Fruit fly (Drosophila melanogaster) whole organism, embryonic: ENCODE measurements around the gene east.

Experiments used
- Bgb ChIP-seq: fragments of 200-800 bp; sonication (Bioruptor generic); IDR thresholded peaks from 2 replicates; pipeline ENCODE4 v1.3.6; 2022; ENCODE audit warnings: missing biosample characterization, missing genetic modification characterization; ENCODE audit not compliant: partially characterized antibody
- BtbVII ChIP-seq: fragments of 200-800 bp; sonication (Bioruptor generic); optimal IDR thresholded peaks from 3 replicates; lab custom pipeline; 2017; ENCODE audit warnings: missing biosample characterization, mild to moderate bottlenecking, missing genetic modification characterization
- CG10959 ChIP-seq: fragments of 200-800 bp; sonication (Bioruptor generic); IDR thresholded peaks from 2 replicates; pipeline ENCODE4 v1.3.6; 2022; ENCODE audit warnings: missing biosample characterization, missing genetic modification characterization
- CG12299 ChIP-seq: fragments of 200-800 bp; sonication (Bioruptor generic); optimal IDR thresholded peaks from 2 replicates; lab custom pipeline; 2018; ENCODE audit warnings: missing biosample characterization, mild to moderate bottlenecking, missing genetic modification characterization
- CG17912 ChIP-seq: fragments of 200-800 bp; sonication (Bioruptor generic); optimal IDR thresholded peaks from 2 replicates; lab custom pipeline; 2018; ENCODE audit warnings: missing biosample characterization, mild to moderate bottlenecking, missing genetic modification characterization
- CG1792 ChIP-seq: fragments of 200-800 bp; sonication (Bioruptor generic); optimal IDR thresholded peaks from 2 replicates; lab custom pipeline; 2016; ENCODE audit warnings: missing biosample characterization, missing genetic modification characterization
- CG18262 ChIP-seq: fragments of 200-800 bp; optimal IDR thresholded peaks from 3 replicates; lab custom pipeline; 2019; ENCODE audit warnings: missing biosample characterization, mild to moderate bottlenecking, missing genetic modification characterization, moderate library complexity
- CG1832 ChIP-seq: fragments of 200-800 bp; sonication (Bioruptor generic); optimal IDR thresholded peaks from 2 replicates; lab custom pipeline; 2017; ENCODE audit warnings: missing biosample characterization, mild to moderate bottlenecking, missing genetic modification characterization, inconsistent platforms
- CG2875 ChIP-seq: fragments of 200-800 bp; sonication (Bioruptor generic); optimal IDR thresholded peaks from 2 replicates; lab custom pipeline; 2017; ENCODE audit warnings: missing biosample characterization, mild to moderate bottlenecking, missing genetic modification characterization, missing genetic modification reagents
- CG31365 ChIP-seq: fragments of 200-800 bp; sonication (Bioruptor generic); optimal IDR thresholded peaks from 2 replicates; lab custom pipeline; 2018; ENCODE audit warnings: missing biosample characterization, mild to moderate bottlenecking, missing genetic modification characterization
- CG3281 ChIP-seq: fragments of 200-800 bp; sonication (Bioruptor generic); optimal IDR thresholded peaks from 3 replicates; lab custom pipeline; 2017; ENCODE audit warnings: missing biosample characterization, mild to moderate bottlenecking, missing genetic modification characterization
- CG3726 ChIP-seq: fragments of 200-800 bp; sonication (Bioruptor generic); IDR thresholded peaks from 3 replicates; pipeline ENCODE4, ENCODE4 v1.3.6; 2022; ENCODE audit warnings: missing biosample characterization, missing genetic modification characterization
- CG6254 ChIP-seq: fragments of 200-800 bp; sonication (Bioruptor generic); optimal IDR thresholded peaks from 3 replicates; lab custom pipeline; 2017; ENCODE audit warnings: mild to moderate bottlenecking, missing biosample characterization, missing genetic modification reagents, missing genetic modification characterization
- CG6854 ChIP-seq: fragments of 200-800 bp; sonication (Bioruptor generic); optimal IDR thresholded peaks from 3 replicates; lab custom pipeline; 2017; ENCODE audit warnings: missing biosample characterization, mild to moderate bottlenecking, missing genetic modification characterization
- CG7372 ChIP-seq: fragments of 200-800 bp; sonication (Bioruptor generic); IDR thresholded peaks from 2 replicates; pipeline ENCODE4 v1.3.6; 2022; ENCODE audit warnings: missing biosample characterization, missing genetic modification characterization
- CG7839 ChIP-seq: fragments of 200-800 bp; sonication (Bioruptor generic); optimal IDR thresholded peaks from 3 replicates; lab custom pipeline; 2018; ENCODE audit warnings: missing biosample characterization, mild to moderate bottlenecking, missing genetic modification characterization, moderate library complexity
- CG8290 ChIP-seq, 3 experiments: fragments of 200-800 bp; sonication (Bioruptor generic); optimal IDR thresholded peaks; 2 replicates each; lab custom pipeline; 2016 to 2019; ENCODE audit warnings: missing biosample characterization in 3 of 3, missing genetic modification characterization in 3 of 3, mild to moderate bottlenecking in 2 of 3, moderate library complexity in 1 of 3
- CG8478 ChIP-seq: fragments of >200 bp; optimal IDR thresholded peaks from 2 replicates; lab custom pipeline; 2018
- CG8944 ChIP-seq: fragments of 200-800 bp; sonication (Bioruptor generic); optimal IDR thresholded peaks from 3 replicates; lab custom pipeline; 2016; ENCODE audit warnings: missing biosample characterization, missing genetic modification characterization
- CG9876 ChIP-seq: fragments of 200-800 bp; sonication (Bioruptor generic); optimal IDR thresholded peaks from 2 replicates; lab custom pipeline; 2016; ENCODE audit warnings: missing biosample characterization, missing genetic modification characterization
- E2f1 ChIP-seq: fragments of 200-800 bp; sonication (Bioruptor generic); IDR thresholded peaks from 2 replicates; pipeline ENCODE4 v1.3.6; 2022; ENCODE audit warnings: missing biosample characterization, missing genetic modification characterization
- HLH3B ChIP-seq: fragments of 200-800 bp; sonication (Bioruptor generic); IDR thresholded peaks from 2 replicates; pipeline ENCODE4 v1.3.6; 2022; ENCODE audit warnings: missing biosample characterization, missing genetic modification characterization
- HmgD ChIP-seq: fragments of 200-800 bp; sonication (Bioruptor generic); optimal IDR thresholded peaks from 3 replicates; lab custom pipeline; 2016; ENCODE audit warnings: missing biosample characterization, missing genetic modification characterization
- HmgZ ChIP-seq: fragments of 200-800 bp; sonication (Bioruptor generic); optimal IDR thresholded peaks from 2 replicates; lab custom pipeline; 2018; ENCODE audit warnings: missing biosample characterization, mild to moderate bottlenecking, missing genetic modification characterization
- Hr39 ChIP-seq: fragments of >200 bp; optimal IDR thresholded peaks from 2 replicates; lab custom pipeline; 2017
- Mad ChIP-seq: fragments of 200-800 bp; sonication (Bioruptor generic); optimal IDR thresholded peaks from 2 replicates; lab custom pipeline; 2016; ENCODE audit warnings: missing biosample characterization, missing genetic modification characterization
- Nf-YB ChIP-seq: fragments of 200-800 bp; sonication (Bioruptor generic); optimal IDR thresholded peaks from 3 replicates; lab custom pipeline; 2019; ENCODE audit warnings: missing biosample characterization, mild to moderate bottlenecking, missing genetic modification characterization, moderate library complexity
- Pdp1 ChIP-seq, 2 experiments: fragments of 200-800 bp; sonication (Bioruptor generic); optimal IDR thresholded peaks; 3 replicates each; lab custom pipeline; 2016; ENCODE audit warnings: missing biosample characterization in 2 of 2, missing genetic modification characterization in 2 of 2, mild to moderate bottlenecking in 1 of 2, moderate library complexity in 1 of 2
- Rx ChIP-seq: fragments of 200-800 bp; sonication (Bioruptor generic); IDR thresholded peaks from 2 replicates; pipeline ENCODE4 v1.3.6; 2022; ENCODE audit warnings: missing biosample characterization, missing genetic modification characterization
- ash1 ChIP-seq: fragments of 200-800 bp; sonication (Bioruptor generic); optimal IDR thresholded peaks from 2 replicates; lab custom pipeline; 2018; ENCODE audit warnings: missing biosample characterization, mild to moderate bottlenecking, missing genetic modification characterization
- bsh ChIP-seq, 2 experiments: fragments of 200-800 bp; sonication (Bioruptor generic); optimal IDR thresholded peaks; 2 replicates each; lab custom pipeline; 2017 to 2018; ENCODE audit warnings: mild to moderate bottlenecking in 2 of 2, missing biosample characterization in 2 of 2, missing genetic modification characterization in 2 of 2, moderate library complexity in 1 of 2
- crp ChIP-seq, 2 experiments: fragments of 200-800 bp; sonication (Bioruptor generic); optimal IDR thresholded peaks; 2 replicates in 1 of 2; 3 replicates in 1 of 2; lab custom pipeline; 2017; ENCODE audit warnings: missing biosample characterization in 2 of 2, missing genetic modification characterization in 2 of 2, mild to moderate bottlenecking in 1 of 2, moderate library complexity in 1 of 2
- dati ChIP-seq: fragments of 200-800 bp; sonication (Bioruptor generic); IDR thresholded peaks from 2 replicates; pipeline ENCODE4 v1.3.6; 2022; ENCODE audit warnings: missing biosample characterization, missing genetic modification characterization
- ems ChIP-seq: fragments of 200-800 bp; sonication (Bioruptor generic); optimal IDR thresholded peaks from 3 replicates; lab custom pipeline; 2016; ENCODE audit warnings: missing biosample characterization, missing genetic modification characterization
- gt ChIP-seq: fragments of 200-800 bp; sonication (Bioruptor generic); IDR thresholded peaks from 2 replicates; pipeline ENCODE4 v1.3.6; 2022; ENCODE audit warnings: missing biosample characterization, missing genetic modification characterization
- insv ChIP-seq, 2 experiments: fragments of 200-800 bp; sonication (Bioruptor generic); optimal IDR thresholded peaks; 3 replicates each; lab custom pipeline; 2016 to 2018; ENCODE audit warnings: missing biosample characterization in 2 of 2, missing genetic modification characterization in 2 of 2
- ken ChIP-seq: fragments of 200-800 bp; sonication (Bioruptor generic); IDR thresholded peaks from 3 replicates; pipeline ENCODE4 v1.3.6; 2022; ENCODE audit warnings: missing biosample characterization, missing genetic modification characterization
- mam ChIP-seq: fragments of 200-800 bp; sonication (Bioruptor generic); optimal IDR thresholded peaks from 3 replicates; lab custom pipeline; 2016; ENCODE audit warnings: missing biosample characterization, missing genetic modification characterization
- pan ChIP-seq, 4 experiments: fragments of >200 bp in 3 of 4; fragments of 200-800 bp in 1 of 4; sonication (Bioruptor generic) in 1 of 4; optimal IDR thresholded peaks in 3 of 4; IDR thresholded peaks in 1 of 4; 2 replicates each; pipeline versions ENCODE4 v1.3.6 to Lab custom; 2017 to 2022; ENCODE audit warnings: missing biosample characterization in 2 of 4, missing genetic modification characterization in 2 of 4, mixed read lengths in 1 of 4
- pb ChIP-seq: fragments of 200-800 bp; sonication (Bioruptor generic); optimal IDR thresholded peaks from 3 replicates; lab custom pipeline; 2016; ENCODE audit warnings: missing biosample characterization, missing genetic modification characterization
- phol ChIP-seq: fragments of 200-800 bp; sonication (Bioruptor generic); optimal IDR thresholded peaks from 3 replicates; lab custom pipeline; 2018; ENCODE audit warnings: missing biosample characterization, mild to moderate bottlenecking, missing genetic modification characterization, moderate library complexity
- pita ChIP-seq: fragments of 200-800 bp; sonication (Bioruptor generic); optimal IDR thresholded peaks from 2 replicates; lab custom pipeline; 2017; ENCODE audit warnings: missing biosample characterization, mild to moderate bottlenecking, missing genetic modification characterization
- scrt ChIP-seq: fragments of 200-800 bp; sonication (Bioruptor generic); optimal IDR thresholded peaks from 2 replicates; lab custom pipeline; 2018; ENCODE audit warnings: missing biosample characterization, mild to moderate bottlenecking, missing genetic modification characterization, moderate library complexity
- seq ChIP-seq: fragments of 200-800 bp; sonication (Bioruptor generic); IDR thresholded peaks from 2 replicates; pipeline ENCODE4 v1.3.6; 2022; ENCODE audit warnings: missing biosample characterization, missing genetic modification characterization
- sisA ChIP-seq: fragments of 200-800 bp; sonication (Bioruptor generic); IDR thresholded peaks from 2 replicates; pipeline ENCODE4 v1.3.6; 2022; ENCODE audit warnings: missing biosample characterization, missing genetic modification characterization
- sob ChIP-seq: fragments of 200-800 bp; sonication (Bioruptor generic); IDR thresholded peaks from 2 replicates; pipeline ENCODE4 v1.3.6; 2022; ENCODE audit warnings: missing biosample characterization, missing genetic modification characterization
- tna ChIP-seq: fragments of 200-800 bp; sonication (Bioruptor generic); IDR thresholded peaks from 2 replicates; pipeline ENCODE4 v1.3.6; 2022; ENCODE audit warnings: missing biosample characterization, missing genetic modification characterization; ENCODE audit not compliant: partially characterized antibody
- yki ChIP-seq: fragments of >200 bp; optimal IDR thresholded peaks from 3 replicates; lab custom pipeline; 2018
- zf30C ChIP-seq: fragments of 200-800 bp; sonication (Bioruptor generic); optimal IDR thresholded peaks from 3 replicates; lab custom pipeline; 2018; ENCODE audit warnings: missing biosample characterization, mild to moderate bottlenecking, missing genetic modification characterization

east gene

dm6 chrX:2041312-2041918 lies 30.8 kb downstream of the east start, which contains the start of gene CG4313 (continued):
- TF ChIP-seq CG31365 (tag; lab: Kevin White, UChicago) (no peak), insv (GFP tag; optimal IDR thresholded peaks at IDR 0.05; lab: Kevin White, UChicago) (no peak), pita (no peak), CG8290 (GFP tag; optimal IDR thresholded peaks at IDR 0.05; lab: Kevin White, UChicago) (peak; percentile 73), CG8290 (tag; optimal IDR thresholded peaks at IDR 0.05; lab: Kevin White, UChicago) (peak in 1 of 2 experiments; percentile 87), CG17912 (GFP tag; lab: Kevin White, UChicago) (no peak), Rx (peak; percentile 29; the same call in 1 of the 2 replicates), BtbVII (GFP tag; lab: Kevin White, UChicago) (peak; percentile 52), CG3726 (GFP tag; lab: Robert Waterston, UW) (0 out of 3 replicates have a peak, but pooled peaks have one; percentile 33), CG2875 (GFP tag; lab: Kevin White, UChicago) (peak; percentile 25), ems (GFP tag; lab: Kevin White, UChicago) (peak; percentile 66), zf30C (GFP tag; lab: Kevin White, UChicago) (no peak), CG6254 (GFP tag; lab: Kevin White, UChicago) (peak; percentile 4), CG6854 (GFP tag; lab: Kevin White, UChicago) (no peak), ash1 (GFP tag; lab: Kevin White, UChicago) (no peak), CG8944 (GFP tag; lab: Kevin White, UChicago) (peak; percentile 60), gt (GFP tag; lab: Robert Waterston, UW) (0 out of 2 replicates have a peak, but pooled peaks have one; percentile 54), pan (optimal IDR thresholded peaks at IDR 0.05; lab: Kevin White, UChicago) (no peak), pan (GFP tag; optimal IDR thresholded peaks at IDR 0.05 in 1 of 2, IDR thresholded peaks at IDR 0.05 in 1 of 2) (peak in 1 of 2 experiments; percentile 74), dati (GFP tag; lab: Robert Waterston, UW) (no peak), phol (peak; percentile 82), CG12299 (peak; percentile 49), CG8478 (lab: Kevin White, UChicago) (no peak), yki (lab: Kevin White, UChicago) (no peak), sisA (peak; percentile 75), HmgZ (tag; lab: Kevin White, UChicago) (peak; percentile 68), scrt (GFP tag; lab: Kevin White, UChicago) (peak; percentile 44), Bgb (peak; percentile 69), CG7839 (peak; percentile 74), HmgD (GFP tag; lab: Kevin White, UChicago) (no peak), CG7372 (GFP tag; lab: Robert Waterston, UW) (peak; percentile 79), mam (GFP tag; lab: Kevin White, UChicago) (peak; percentile 87), crp (GFP tag; optimal IDR thresholded peaks at IDR 0.05; lab: Kevin White, UChicago) (peak in 1 of 2 experiments; percentile 10), CG1832 (GFP tag; lab: Kevin White, UChicago) (no peak), ken (GFP tag; lab: Robert Waterston, UW) (peak; percentile 55; the same call in 1 of the 3 replicates), HLH3B (peak; percentile 27; the same call in 1 of the 2 replicates), Pdp1 (GFP tag; optimal IDR thresholded peaks at IDR 0.05; lab: Kevin White, UChicago) (peak; percentile 71 to 79), CG18262 (tag; lab: Kevin White, UChicago) (peak; percentile 61), sob (peak; percentile 64; the same call in 1 of the 2 replicates), CG9876 (peak; percentile 33), bsh (GFP tag; optimal IDR thresholded peaks at IDR 0.05; lab: Kevin White, UChicago) (peak in 1 of 2 experiments; percentile 59), CG3281 (peak; percentile 90), seq (GFP tag; lab: Robert Waterston, UW) (peak; percentile 30; the same call in 1 of the 2 replicates), E2f1 (GFP tag; lab: Robert Waterston, UW) (peak; percentile 71), CG10959 (GFP tag; lab: Robert Waterston, UW) (no peak; the same call in 1 of the 2 replicates), Mad (GFP tag; lab: Kevin White, UChicago) (peak; percentile 14), Hr39 (no peak), tna (GFP tag; lab: Robert Waterston, UW) (peak; percentile 71; the same call in 1 of the 2 replicates), Nf-YB (peak; percentile 36), CG1792 (GFP tag; lab: Kevin White, UChicago) (peak; percentile 48), pb (peak; percentile 25)
